Fruit fly (Drosophila melanogaster) whole organism, embryonic: ENCODE measurements around the gene Bet3.

ENCODE experiments used
- Blimp-1 ChIP-seq: fragments of 200-800 bp; sonication (Bioruptor generic); optimal IDR thresholded peaks from 3 replicates; lab custom pipeline; 2018; ENCODE audit warnings: missing biosample characterization, missing genetic modification characterization, mild to moderate bottlenecking, moderate library complexity, missing genetic modification reagents
- CG10462 ChIP-seq: fragments of 200-800 bp; sonication (Bioruptor generic); optimal IDR thresholded peaks from 2 replicates; lab custom pipeline; 2016; ENCODE audit warnings: missing biosample characterization, missing genetic modification characterization
- CG10543 ChIP-seq: fragments of 200-800 bp; sonication (Bioruptor generic); optimal IDR thresholded peaks from 3 replicates; lab custom pipeline; 2017; ENCODE audit warnings: missing biosample characterization, mild to moderate bottlenecking, missing genetic modification characterization, moderate library complexity
- CG13287 ChIP-seq: fragments of 200-800 bp; sonication (Bioruptor generic); IDR thresholded peaks from 2 replicates; pipeline ENCODE4 v1.3.6; 2022; ENCODE audit warnings: missing biosample characterization, missing genetic modification characterization; ENCODE audit not compliant: partially characterized antibody
- CG1529 ChIP-seq: fragments of 200-800 bp; sonication (Bioruptor generic); optimal IDR thresholded peaks from 3 replicates; lab custom pipeline; 2018; ENCODE audit warnings: missing biosample characterization, missing genetic modification characterization
- CG17612 ChIP-seq: fragments of 200-800 bp; sonication (Bioruptor generic); IDR thresholded peaks from 2 replicates; pipeline ENCODE4 v1.3.6; 2022; ENCODE audit warnings: missing biosample characterization, missing genetic modification characterization
- CG2889 ChIP-seq: fragments of 200-800 bp; sonication (Bioruptor generic); IDR thresholded peaks from 3 replicates; pipeline ENCODE4 v1.3.6; 2022; ENCODE audit warnings: missing biosample characterization, missing genetic modification characterization
- CG3281 ChIP-seq: fragments of 200-800 bp; sonication (Bioruptor generic); optimal IDR thresholded peaks from 3 replicates; lab custom pipeline; 2017; ENCODE audit warnings: missing biosample characterization, mild to moderate bottlenecking, missing genetic modification characterization
- CG3726 ChIP-seq: fragments of 200-800 bp; sonication (Bioruptor generic); IDR thresholded peaks from 3 replicates; pipeline ENCODE4, ENCODE4 v1.3.6; 2022; ENCODE audit warnings: missing biosample characterization, missing genetic modification characterization
- CG4404 ChIP-seq: fragments of 200-800 bp; sonication (Bioruptor generic); IDR thresholded peaks from 2 replicates; pipeline ENCODE4 v1.3.6; 2022; ENCODE audit warnings: missing biosample characterization, missing genetic modification characterization
- CG5245 ChIP-seq: fragments of 200-800 bp; sonication (Bioruptor generic); optimal IDR thresholded peaks from 3 replicates; lab custom pipeline; 2016; ENCODE audit warnings: missing biosample characterization, missing genetic modification characterization
- CG6272 ChIP-seq: fragments of 200-800 bp; sonication (Bioruptor generic); IDR thresholded peaks from 2 replicates; pipeline ENCODE4 v1.3.6; 2022; ENCODE audit warnings: missing biosample characterization, missing genetic modification characterization
- CG6791 ChIP-seq: fragments of 200-800 bp; sonication (Bioruptor generic); IDR thresholded peaks from 3 replicates; pipeline ENCODE4 v1.3.6; 2022; ENCODE audit warnings: missing biosample characterization, missing genetic modification characterization; ENCODE audit not compliant: partially characterized antibody
- CG8388 ChIP-seq: fragments of 200-800 bp; sonication (Bioruptor generic); optimal IDR thresholded peaks from 2 replicates; lab custom pipeline; 2019; ENCODE audit warnings: missing biosample characterization, mild to moderate bottlenecking, missing genetic modification characterization, moderate library complexity
- CG9215 ChIP-seq: fragments of 200-800 bp; sonication (Bioruptor generic); IDR thresholded peaks from 2 replicates; pipeline ENCODE4 v1.3.6; 2022; ENCODE audit warnings: missing biosample characterization, missing genetic modification characterization
- CG9932 ChIP-seq: fragments of 200-800 bp; sonication (Bioruptor generic); IDR thresholded peaks from 2 replicates; pipeline ENCODE4 v1.3.6; 2022; ENCODE audit warnings: missing biosample characterization, missing genetic modification characterization
- CTCF ChIP-seq: fragments of 200-800 bp; sonication (Bioruptor generic); optimal IDR thresholded peaks from 2 replicates; lab custom pipeline; 2017; ENCODE audit warnings: missing biosample characterization, mild to moderate bottlenecking, missing genetic modification characterization, moderate library complexity
- Camta ChIP-seq: fragments of 200-800 bp; sonication (Bioruptor generic); optimal IDR thresholded peaks from 2 replicates; lab custom pipeline; 2016; ENCODE audit warnings: missing biosample characterization, missing genetic modification characterization
- D19B ChIP-seq: fragments of 200-800 bp; sonication (Bioruptor generic); optimal IDR thresholded peaks from 2 replicates; lab custom pipeline; 2017; ENCODE audit warnings: missing biosample characterization, mild to moderate bottlenecking, missing genetic modification characterization
- Dip3 ChIP-seq: fragments of 200-800 bp; sonication (Bioruptor generic); optimal IDR thresholded peaks from 3 replicates; lab custom pipeline; 2016; ENCODE audit warnings: missing biosample characterization, missing genetic modification characterization
- Dll ChIP-seq: fragments of 200-800 bp; sonication (Bioruptor generic); IDR thresholded peaks from 4 replicates; pipeline ENCODE4 v1.3.6; 2022; ENCODE audit warnings: missing biosample characterization, missing genetic modification characterization; ENCODE audit not compliant: partially characterized antibody
- Dp ChIP-seq: fragments of 200-800 bp; sonication (Bioruptor generic); optimal IDR thresholded peaks from 2 replicates; lab custom pipeline; 2018; ENCODE audit warnings: missing biosample characterization, mild to moderate bottlenecking, missing genetic modification characterization, moderate library complexity
- ERR ChIP-seq: fragments of 200-800 bp; sonication (Bioruptor generic); optimal IDR thresholded peaks from 2 replicates; lab custom pipeline; 2016; ENCODE audit warnings: missing biosample characterization, missing genetic modification characterization
- Gug ChIP-seq: fragments of 200-800 bp; sonication (Bioruptor generic); IDR thresholded peaks from 4 replicates; pipeline ENCODE4 v1.3.6; 2022; ENCODE audit warnings: missing biosample characterization, missing genetic modification characterization
- Hr51 ChIP-seq, 2 experiments: fragments of 200-800 bp; sonication (Bioruptor generic); optimal IDR thresholded peaks; 2 replicates in 1 of 2; 3 replicates in 1 of 2; lab custom pipeline; 2016 to 2018; ENCODE audit warnings: missing biosample characterization in 2 of 2, missing genetic modification characterization in 2 of 2, mild to moderate bottlenecking in 1 of 2, moderate library complexity in 1 of 2
- MESR4 ChIP-seq: fragments of 200-800 bp; sonication (Bioruptor generic); optimal IDR thresholded peaks from 2 replicates; lab custom pipeline; 2018; ENCODE audit warnings: missing biosample characterization, mild to moderate bottlenecking, missing genetic modification characterization, moderate library complexity
- Ssrp ChIP-seq: fragments of 200-800 bp; sonication (Bioruptor generic); optimal IDR thresholded peaks from 2 replicates; lab custom pipeline; 2018; ENCODE audit warnings: missing biosample characterization, mild to moderate bottlenecking, missing genetic modification characterization, moderate library complexity
- Tbp ChIP-seq: fragments of >200 bp; optimal IDR thresholded peaks from 2 replicates; lab custom pipeline; 2018; ENCODE audit warnings: missing biosample characterization, missing genetic modification characterization
- Trl ChIP-seq, 3 experiments: fragments of >200 bp in 2 of 3; fragments of 200-800 bp in 1 of 3; sonication (Bioruptor generic) in 1 of 3; optimal IDR thresholded peaks; 2 replicates in 1 of 3; 3 replicates in 2 of 3; lab custom pipeline; 2016 to 2017; ENCODE audit warnings: missing biosample characterization in 1 of 3, missing genetic modification characterization in 1 of 3
- ac ChIP-seq: fragments of 200-800 bp; sonication (Bioruptor generic); optimal IDR thresholded peaks from 3 replicates; lab custom pipeline; 2017; ENCODE audit warnings: missing biosample characterization, mild to moderate bottlenecking, missing genetic modification characterization
- bowl ChIP-seq: fragments of 200-800 bp; sonication (Bioruptor generic); IDR thresholded peaks from 2 replicates; pipeline ENCODE4 v1.3.6; 2022; ENCODE audit warnings: missing biosample characterization, missing genetic modification characterization
- cato ChIP-seq: fragments of 200-800 bp; sonication (Bioruptor generic); optimal IDR thresholded peaks from 2 replicates; lab custom pipeline; 2016; ENCODE audit warnings: missing biosample characterization, missing genetic modification characterization, borderline replicate concordance
- ci ChIP-seq: fragments of 200-800 bp; sonication (Bioruptor generic); IDR thresholded peaks from 3 replicates; pipeline ENCODE4 v1.3.6; 2022; ENCODE audit warnings: missing biosample characterization, missing genetic modification characterization
- croc ChIP-seq: fragments of 200-800 bp; sonication (Bioruptor generic); conservative IDR thresholded peaks from 3 replicates; pipeline ENCODE4 v1.3.6; 2022; ENCODE audit warnings: missing biosample characterization, missing genetic modification characterization
- crol ChIP-seq: fragments of 200-800 bp; sonication (Bioruptor generic); IDR thresholded peaks from 2 replicates; pipeline ENCODE4 v1.3.6; 2022; ENCODE audit warnings: missing biosample characterization, missing genetic modification characterization
- crp ChIP-seq, 2 experiments: fragments of 200-800 bp; sonication (Bioruptor generic); optimal IDR thresholded peaks; 2 replicates in 1 of 2; 3 replicates in 1 of 2; lab custom pipeline; 2017; ENCODE audit warnings: missing biosample characterization in 2 of 2, missing genetic modification characterization in 2 of 2, mild to moderate bottlenecking in 1 of 2, moderate library complexity in 1 of 2
- fd64A ChIP-seq: fragments of 200-800 bp; sonication (Bioruptor generic); optimal IDR thresholded peaks from 3 replicates; lab custom pipeline; 2018; ENCODE audit warnings: missing biosample characterization, mild to moderate bottlenecking, missing genetic modification characterization
- grn ChIP-seq: fragments of 200-800 bp; sonication (Bioruptor generic); optimal IDR thresholded peaks from 3 replicates; lab custom pipeline; 2017; ENCODE audit warnings: missing biosample characterization, missing genetic modification characterization
- gro ChIP-seq: fragments of 200-800 bp; sonication (Bioruptor generic); optimal IDR thresholded peaks from 2 replicates; lab custom pipeline; 2016; ENCODE audit warnings: missing biosample characterization, missing genetic modification characterization
- h ChIP-seq: fragments of >200 bp; optimal IDR thresholded peaks from 2 replicates; lab custom pipeline; 2017
- ham ChIP-seq: fragments of 200-800 bp; sonication (Bioruptor generic); IDR thresholded peaks from 2 replicates; pipeline ENCODE4 v1.3.6; 2022; ENCODE audit warnings: missing biosample characterization, missing genetic modification characterization
- jigr1 ChIP-seq: fragments of 200-800 bp; sonication (Bioruptor generic); IDR thresholded peaks from 3 replicates; pipeline ENCODE4 v1.3.6; 2022; ENCODE audit warnings: missing biosample characterization, missing genetic modification characterization
- otp ChIP-seq: fragments of 200-800 bp; sonication (Bioruptor generic); IDR thresholded peaks from 3 replicates; pipeline ENCODE4, ENCODE4 v1.3.6; 2022; ENCODE audit warnings: missing biosample characterization, missing genetic modification characterization
- peb ChIP-seq: fragments of 200-800 bp; sonication (Bioruptor generic); IDR thresholded peaks from 2 replicates; pipeline ENCODE4 v1.3.6; 2022; ENCODE audit warnings: missing biosample characterization, missing genetic modification characterization
- pnt ChIP-seq: fragments of 200-800 bp; sonication (Bioruptor generic); optimal IDR thresholded peaks from 3 replicates; lab custom pipeline; 2016; ENCODE audit warnings: missing biosample characterization, missing genetic modification characterization
- slbo ChIP-seq: fragments of 200-800 bp; sonication (Bioruptor generic); IDR thresholded peaks from 2 replicates; pipeline ENCODE4 v1.3.6; 2022; ENCODE audit warnings: missing biosample characterization, missing genetic modification characterization
- sug ChIP-seq: fragments of 200-800 bp; optimal IDR thresholded peaks from 2 replicates; lab custom pipeline; 2019; ENCODE audit warnings: missing biosample characterization, mild to moderate bottlenecking, missing genetic modification characterization, moderate library complexity
- tgo ChIP-seq: fragments of 200-800 bp; sonication (Bioruptor generic); IDR thresholded peaks from 3 replicates; pipeline ENCODE4 v1.3.6; 2022; ENCODE audit warnings: missing biosample characterization, missing genetic modification characterization
- tup ChIP-seq: fragments of 200-800 bp; sonication (Bioruptor generic); optimal IDR thresholded peaks from 2 replicates; lab custom pipeline; 2016; ENCODE audit warnings: missing biosample characterization, mild to moderate bottlenecking, missing genetic modification characterization, moderate library complexity
- usp ChIP-seq: fragments of >200 bp; optimal IDR thresholded peaks from 2 replicates; lab custom pipeline; 2017; ENCODE audit warnings: missing biosample characterization, missing genetic modification characterization
- vfl ChIP-seq: fragments of 200-800 bp; sonication (Bioruptor generic); optimal IDR thresholded peaks from 2 replicates; lab custom pipeline; 2016; ENCODE audit warnings: missing biosample characterization, missing genetic modification characterization

The Bet3 gene

dm6 chr3L:9399013-9399750 lies 42.9 kb downstream of the Bet3 start, which contains the start of gene CG4080 (continued):
- no peak for TF ChIP-seq cato (GFP tag; lab: Kevin White, UChicago)
- no peak for TF ChIP-seq CG5245 (GFP tag; lab: Kevin White, UChicago)
- TF ChIP-seq ERR, result no peak
- no peak for TF ChIP-seq gro (GFP tag; lab: Kevin White, UChicago)
- TF ChIP-seq CG13287 (GFP tag; lab: Robert Waterston, UW), result peak; percentile 88
- TF ChIP-seq vfl (GFP tag; lab: Kevin White, UChicago), result no peak
- peak; percentile 89 for TF ChIP-seq Dll
- TF ChIP-seq CTCF, result no peak
- no peak for TF ChIP-seq Ssrp (tag; lab: Kevin White, UChicago)
- no peak for TF ChIP-seq bowl (GFP tag; lab: Robert Waterston, UW)
- peak; percentile 34 for TF ChIP-seq Dp
- TF ChIP-seq Dip3, result peak; percentile 23
- no peak for TF ChIP-seq tup (GFP tag; lab: Kevin White, UChicago)
- no peak for TF ChIP-seq Blimp-1 (GFP tag; lab: Kevin White, UChicago)
- TF ChIP-seq CG6791 (GFP tag; lab: Robert Waterston, UW), result peak; percentile 65; the same call in 1 of the 3 replicates
- TF ChIP-seq peb (GFP tag; lab: Robert Waterston, UW), result no peak
- peak; percentile 26 for TF ChIP-seq grn (GFP tag; lab: Kevin White, UChicago)
- TF ChIP-seq CG9932 (GFP tag; lab: Robert Waterston, UW), result no peak; the same call in 1 of the 2 replicates
- peak; percentile 27; the same call in 1 of the 3 replicates for TF ChIP-seq otp (GFP tag; lab: Robert Waterston, UW)
- no peak for TF ChIP-seq CG17612 (GFP tag; lab: Robert Waterston, UW)
- no peak for TF ChIP-seq Hr51 (GFP tag; optimal IDR thresholded peaks at IDR 0.05; lab: Kevin White, UChicago)
- TF ChIP-seq h (lab: Kevin White, UChicago), result no peak
- no peak for TF ChIP-seq D19B (GFP tag; lab: Kevin White, UChicago)
- no peak for TF ChIP-seq CG8388 (GFP tag; lab: Kevin White, UChicago)
- TF ChIP-seq CG3726 (GFP tag; lab: Robert Waterston, UW), result no peak
- no peak for TF ChIP-seq CG2889 (GFP tag; lab: Robert Waterston, UW)
- TF ChIP-seq CG4404 (GFP tag; lab: Robert Waterston, UW), result no peak
- TF ChIP-seq ham (GFP tag; lab: Robert Waterston, UW), result no peak
- no peak for TF ChIP-seq Tbp (GFP tag; lab: Kevin White, UChicago)
- no peak for TF ChIP-seq Gug (GFP tag; lab: Robert Waterston, UW)
- no peak for TF ChIP-seq CG6272 (GFP tag; lab: Robert Waterston, UW)
- no peak; the same call in 2 of the 3 replicates for TF ChIP-seq jigr1 (GFP tag; lab: Robert Waterston, UW)
- no peak for TF ChIP-seq CG3281 (GFP tag; lab: Kevin White, UChicago)
- TF ChIP-seq crol (GFP tag; lab: Robert Waterston, UW), result no peak
- TF ChIP-seq CG1529 (GFP tag; lab: Kevin White, UChicago), result no peak
- TF ChIP-seq Camta, result peak; percentile 16
- TF ChIP-seq ac, result no peak
- TF ChIP-seq sug, result peak; percentile 22
- TF ChIP-seq crp (GFP tag; optimal IDR thresholded peaks at IDR 0.05; lab: Kevin White, UChicago), result peak in 1 of 2 experiments; percentile 4
- no peak for TF ChIP-seq croc (GFP tag; lab: Robert Waterston, UW)
- TF ChIP-seq CG9215, result no peak
- TF ChIP-seq usp (GFP tag; lab: Kevin White, UChicago), result no peak
- TF ChIP-seq Trl (optimal IDR thresholded peaks at IDR 0.05; lab: Kevin White, UChicago), result no peak
- TF ChIP-seq Trl (GFP tag; optimal IDR thresholded peaks at IDR 0.05; lab: Kevin White, UChicago), result no peak
- peak; percentile 89 for TF ChIP-seq MESR4 (GFP tag; lab: Kevin White, UChicago)
- TF ChIP-seq CG10543, result peak; percentile 33
- peak; percentile 9 for TF ChIP-seq pnt (GFP tag; lab: Kevin White, UChicago)
- no peak for TF ChIP-seq ci (GFP tag; lab: Robert Waterston, UW)
- TF ChIP-seq tgo (GFP tag; lab: Robert Waterston, UW), result no peak
- TF ChIP-seq CG10462 (GFP tag; lab: Kevin White, UChicago), result no peak
- TF ChIP-seq fd64A (GFP tag; lab: Kevin White, UChicago), result no peak
- TF ChIP-seq slbo (GFP tag; lab: Robert Waterston, UW), result no peak
